Worm (Caenorhabditis elegans) whole organism, L3 larva: ENCODE data around the gene Y46G5A.22.

Experiments used
- ZK546.5 ChIP-seq: sonication (generic microtip); optimal IDR thresholded peaks from 2 replicates; lab custom pipeline; 2017; ENCODE audit warnings: missing biosample characterization, missing genetic modification characterization
- ama-1 ChIP-seq: fragments of 150-350 bp; optimal IDR thresholded peaks from 2 replicates; lab custom pipeline; 2018
- elt-1 ChIP-seq: fragments of 150-350 bp; optimal IDR thresholded peaks from 2 replicates; lab custom pipeline; 2014; ENCODE audit warnings: missing biosample characterization, missing genetic modification characterization
- fkh-10 ChIP-seq: sonication (generic microtip); optimal IDR thresholded peaks from 2 replicates; lab custom pipeline; 2017; ENCODE audit warnings: missing biosample characterization, missing genetic modification reagents, missing genetic modification characterization
- fos-1 ChIP-seq: fragments of 150-350 bp; optimal IDR thresholded peaks from 2 replicates; lab custom pipeline; 2014; ENCODE audit warnings: missing biosample characterization, missing genetic modification characterization
- hmg-11 ChIP-seq: sonication (generic microtip); optimal IDR thresholded peaks from 2 replicates; lab custom pipeline; 2016; ENCODE audit warnings: missing genetic modification characterization, missing compliant biosample characterization
- lin-39 ChIP-seq: fragments of 150-350 bp; optimal IDR thresholded peaks from 2 replicates; lab custom pipeline; 2018; ENCODE audit warnings: missing biosample characterization, missing genetic modification reagents, missing genetic modification characterization
- mdl-1 ChIP-seq: fragments of 150-350 bp; optimal IDR thresholded peaks from 2 replicates; lab custom pipeline; 2014; ENCODE audit warnings: missing biosample characterization, missing genetic modification characterization
- nhr-76 ChIP-seq: fragments of 150-350 bp; sonication (generic microtip); optimal IDR thresholded peaks from 5 replicates; lab custom pipeline; 2014; ENCODE audit warnings: missing biosample characterization, missing genetic modification characterization
- pha-4 ChIP-seq: fragments of 150-350 bp; optimal IDR thresholded peaks from 2 replicates; lab custom pipeline; 2014; ENCODE audit warnings: missing biosample characterization, missing genetic modification reagents, missing genetic modification characterization
- snpc-4 ChIP-seq: fragments of 150-350 bp; optimal IDR thresholded peaks from 2 replicates; lab custom pipeline; 2014; ENCODE audit warnings: missing biosample characterization, missing genetic modification characterization
- unc-39 ChIP-seq: sonication (generic microtip); optimal IDR thresholded peaks from 4 replicates; lab custom pipeline; 2017; ENCODE audit warnings: missing biosample characterization, missing genetic modification characterization

DNA sequence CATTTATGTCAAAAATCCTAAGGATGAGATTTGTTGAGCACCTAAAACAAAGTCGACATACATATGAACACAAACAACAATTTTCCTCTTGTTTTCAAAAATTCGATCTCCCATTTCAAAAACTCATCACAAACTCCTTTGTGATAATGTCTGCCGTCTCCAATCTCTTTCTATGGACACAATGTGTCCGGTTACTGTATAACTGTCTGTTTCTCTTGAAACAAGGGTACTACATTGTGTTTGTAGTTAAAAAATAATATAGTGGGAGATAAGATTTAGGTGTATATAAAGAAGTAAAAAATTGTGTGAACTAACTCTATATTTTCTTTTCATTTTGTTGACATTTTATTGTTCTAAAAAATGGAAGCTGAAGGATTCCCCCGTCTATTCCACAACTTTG lies 12.0 kb upstream of the Y46G5A.22 start, which contains the start of gene bcmo-1:
- no peak for TF ChIP-seq fkh-10 (GFP tag; lab: Kevin White, UChicago)
- no peak for TF ChIP-seq ama-1 (lab: Kevin White, UChicago)
- no peak for TF ChIP-seq ZK546.5
- TF ChIP-seq unc-39 (tag; lab: Kevin White, UChicago), result no peak
- TF ChIP-seq nhr-76 (tag; lab: Kevin White, UChicago), result no peak
- no peak for TF ChIP-seq fos-1 (tag; lab: Kevin White, UChicago)
- TF ChIP-seq elt-1, result no peak
- no peak for TF ChIP-seq snpc-4 (tag; lab: Kevin White, UChicago)
- no peak for TF ChIP-seq hmg-11 (tag; lab: Kevin White, UChicago)
- no peak for TF ChIP-seq lin-39 (tag; lab: Kevin White, UChicago)
- TF ChIP-seq pha-4 (tag; lab: Kevin White, UChicago), result no peak
- no peak for TF ChIP-seq mdl-1 (tag; lab: Kevin White, UChicago)
